Worm (Caenorhabditis elegans) whole organism, young adult: ENCODE results near the gene zak-1.

Experiments used
- ceh-27 ChIP-seq: fragments of 200-800 bp; sonication (Bioruptor generic); optimal IDR thresholded peaks from 2 replicates; lab custom pipeline; 2018; ENCODE audit warnings: mild to moderate bottlenecking, missing genetic modification characterization, moderate library complexity, missing compliant biosample characterization
- egl-44 ChIP-seq: fragments of 200-800 bp; sonication (Bioruptor generic); IDR thresholded peaks from 2 replicates; pipeline ENCODE4 v1.3.6; 2022; ENCODE audit warnings: missing genetic modification reagents, missing genetic modification characterization, missing compliant biosample characterization
- ets-4 ChIP-seq: fragments of 200-800 bp; sonication (Bioruptor generic); optimal IDR thresholded peaks from 2 replicates; lab custom pipeline; 2018; ENCODE audit warnings: mild to moderate bottlenecking, missing genetic modification characterization, missing compliant biosample characterization
- hmg-1.2 ChIP-seq: fragments of 200-800 bp; sonication (Bioruptor generic); IDR thresholded peaks from 2 replicates; pipeline ENCODE4 v1.3.6; 2022; ENCODE audit warnings: missing genetic modification reagents, missing genetic modification characterization, missing compliant biosample characterization
- hrde-1 ChIP-seq: sonication (generic microtip); optimal IDR thresholded peaks from 2 replicates; lab custom pipeline; 2016; ENCODE audit warnings: missing genetic modification characterization, mild to moderate bottlenecking, missing compliant biosample characterization, moderate library complexity, missing genotype, missing genetic modification reagents, borderline replicate concordance
- madf-6 ChIP-seq: fragments of 200-800 bp; sonication (Bioruptor generic); IDR thresholded peaks from 2 replicates; pipeline ENCODE4 v1.3.6; 2022; ENCODE audit warnings: missing genetic modification reagents, missing genetic modification characterization, missing compliant biosample characterization
- pha-4 ChIP-seq: fragments of 150-350 bp; sonication (generic microtip); optimal IDR thresholded peaks from 2 replicates; lab custom pipeline; 2014; ENCODE audit warnings: missing biosample characterization, missing genetic modification reagents, missing genetic modification characterization
- unc-62 ChIP-seq: fragments of 150-350 bp; optimal IDR thresholded peaks from 2 replicates; lab custom pipeline; 2014; ENCODE audit warnings: missing biosample characterization, missing genetic modification reagents, missing genetic modification characterization

ce11 chrIII:6903056-6903977 lies 46.7 kb upstream of the zak-1 start, which contains the start of the genes brc-2 and T07E3.3:
- TF ChIP-seq ets-4 (no peak), hmg-1.2 (GFP tag; lab: Robert Waterston, UW) (no peak), pha-4 (tag; lab: Kevin White, UChicago) (no peak), madf-6 (GFP tag; lab: Robert Waterston, UW) (no peak), hrde-1 (tag; lab: Kevin White, UChicago) (no peak), egl-44 (no peak), unc-62 (GFP tag; lab: Kevin White, UChicago) (no peak), ceh-27 (GFP tag; lab: Kevin White, UChicago) (no peak)
